Fruit fly (Drosophila melanogaster) whole organism: ENCODE data around the gene dysf.

Experiments used
- CG8478 ChIP-seq: fragments of >200 bp; optimal IDR thresholded peaks from 2 replicates; lab custom pipeline; 2018; ENCODE audit warnings: inconsistent platforms
- Dll ChIP-seq: fragments of >200 bp; optimal IDR thresholded peaks from 2 replicates; lab custom pipeline; 2017
- EcR ChIP-seq, 2 experiments: fragments of >200 bp; optimal IDR thresholded peaks; 2 replicates each; lab custom pipeline; 2017; ENCODE audit warnings: missing biosample characterization in 2 of 2, missing genetic modification characterization in 2 of 2, missing genetic modification reagents in 2 of 2
- pan ChIP-seq: fragments of >200 bp; optimal IDR thresholded peaks from 2 replicates; lab custom pipeline; 2017
- psq ChIP-seq: fragments of >200 bp; optimal IDR thresholded peaks from 2 replicates; lab custom pipeline; 2017
- usp ChIP-seq: fragments of >200 bp; optimal IDR thresholded peaks from 2 replicates; lab custom pipeline; 2017; ENCODE audit warnings: missing biosample characterization, missing genetic modification characterization, mixed read lengths

dysf gene

dm6 chr3R:26095551-26095950 lies 3.0 kb downstream of the dysf start:
- TF ChIP-seq CG8478 (lab: Kevin White, UChicago) (no peak), pan (no peak), usp (GFP tag; lab: Kevin White, UChicago) (no peak), EcR (GFP tag; optimal IDR thresholded peaks at IDR 0.05; lab: Kevin White, UChicago) (no peak), psq (lab: Kevin White, UChicago) (no peak), Dll (lab: Kevin White, UChicago) (no peak)

dm6 chr3R:26081380-26081991 lies 17.0 kb downstream of the dysf start:
- no peak for TF ChIP-seq EcR (GFP tag; optimal IDR thresholded peaks at IDR 0.05; lab: Kevin White, UChicago)
- TF ChIP-seq psq (lab: Kevin White, UChicago): no peak
- TF ChIP-seq CG8478 (lab: Kevin White, UChicago): no peak
- TF ChIP-seq Dll (lab: Kevin White, UChicago): no peak
- TF ChIP-seq pan: no peak
- TF ChIP-seq usp (GFP tag; lab: Kevin White, UChicago): no peak

- TF ChIP-seq EcR (GFP tag; optimal IDR thresholded peaks at IDR 0.05; lab: Kevin White, UChicago) (no peak), CG8478 (lab: Kevin White, UChicago) (no peak), Dll (lab: Kevin White, UChicago) (no peak), pan (no peak), psq (lab: Kevin White, UChicago) (no peak), usp (GFP tag; lab: Kevin White, UChicago) (no peak)
Measured at dm6 chr3R:26075252-26075651, 23.3 kb downstream of the dysf start.

dm6 chr3R:26072477-26072876 lies 26.0 kb downstream of the dysf start:
- TF ChIP-seq EcR (GFP tag; optimal IDR thresholded peaks at IDR 0.05; lab: Kevin White, UChicago): no peak
- no peak for TF ChIP-seq Dll (lab: Kevin White, UChicago)
- TF ChIP-seq usp (GFP tag; lab: Kevin White, UChicago): no peak
- no peak for TF ChIP-seq CG8478 (lab: Kevin White, UChicago)

- no peak for TF ChIP-seq CG8478 (lab: Kevin White, UChicago)
- no peak for TF ChIP-seq usp (GFP tag; lab: Kevin White, UChicago)
- TF ChIP-seq EcR (GFP tag; optimal IDR thresholded peaks at IDR 0.05; lab: Kevin White, UChicago): no peak
- no peak for TF ChIP-seq Dll (lab: Kevin White, UChicago)
- no peak for TF ChIP-seq pan
- TF ChIP-seq psq (lab: Kevin White, UChicago): no peak
Measured at dm6 chr3R:26068135-26068534, 30.4 kb downstream of the dysf start.

- no peak for TF ChIP-seq pan
- no peak for TF ChIP-seq psq (lab: Kevin White, UChicago)
- TF ChIP-seq EcR (GFP tag; optimal IDR thresholded peaks at IDR 0.05; lab: Kevin White, UChicago): no peak
- TF ChIP-seq Dll (lab: Kevin White, UChicago): no peak
- TF ChIP-seq CG8478 (lab: Kevin White, UChicago): no peak
- no peak for TF ChIP-seq usp (GFP tag; lab: Kevin White, UChicago)
Measured at dm6 chr3R:26064708-26065107, 33.8 kb downstream of the dysf start.

- no peak for TF ChIP-seq CG8478 (lab: Kevin White, UChicago)
- no peak for TF ChIP-seq usp (GFP tag; lab: Kevin White, UChicago)
- TF ChIP-seq pan: no peak
- no peak for TF ChIP-seq EcR (GFP tag; optimal IDR thresholded peaks at IDR 0.05; lab: Kevin White, UChicago)
- TF ChIP-seq Dll (lab: Kevin White, UChicago): no peak
- TF ChIP-seq psq (lab: Kevin White, UChicago): no peak
Measured at dm6 chr3R:26062911-26063310, 35.6 kb downstream of the dysf start, which contains the start of gene CG14551. TSS of gene CG14551 (minus strand) at chr3R:26063011.

dm6 chr3R:26059195-26059594 lies 39.3 kb downstream of the dysf start, which contains the start of the genes RpL34a and Trmt61:
TSS of gene RpL34a (minus strand) at chr3R:26059267.
TSS of gene Trmt61 (plus strand) at chr3R:26059496.
- TF ChIP-seq usp (GFP tag; lab: Kevin White, UChicago) (no peak), pan (no peak), EcR (GFP tag; optimal IDR thresholded peaks at IDR 0.05; lab: Kevin White, UChicago) (no peak), CG8478 (lab: Kevin White, UChicago) (no peak), Dll (lab: Kevin White, UChicago) (no peak), psq (lab: Kevin White, UChicago) (no peak)

dm6 chr3R:26058066-26058465 lies 40.4 kb downstream of the dysf start, which contains the start of the genes PIG-P and Tcs6:
TSS of gene PIG-P (minus strand) at chr3R:26058223.
TSS of gene Tcs6 (minus strand) at chr3R:26058223.
- no peak for TF ChIP-seq pan
- TF ChIP-seq psq (lab: Kevin White, UChicago): no peak
- no peak for TF ChIP-seq usp (GFP tag; lab: Kevin White, UChicago)
- TF ChIP-seq CG8478 (lab: Kevin White, UChicago): no peak
- TF ChIP-seq EcR (GFP tag; optimal IDR thresholded peaks at IDR 0.05; lab: Kevin White, UChicago): no peak
- no peak for TF ChIP-seq Dll (lab: Kevin White, UChicago)

dm6 chr3R:26056381-26056780 lies 42.1 kb downstream of the dysf start, which contains the start of the genes Sld5 and CG14543:
TSS of gene Sld5 (minus strand) at chr3R:26056547.
TSS of gene CG14543 (plus strand) at chr3R:26056630.
- TF ChIP-seq pan (no peak), Dll (lab: Kevin White, UChicago) (no peak), CG8478 (lab: Kevin White, UChicago) (no peak), psq (lab: Kevin White, UChicago) (no peak), usp (GFP tag; lab: Kevin White, UChicago) (no peak)

dm6 chr3R:26055214-26055632 lies 43.3 kb downstream of the dysf start, which contains the start of gene Cmpk:
TSS of gene Cmpk (minus strand) at chr3R:26055438.
- TF ChIP-seq EcR (GFP tag; optimal IDR thresholded peaks at IDR 0.05; lab: Kevin White, UChicago) (no peak), Dll (lab: Kevin White, UChicago) (no peak), psq (lab: Kevin White, UChicago) (no peak), pan (no peak), CG8478 (lab: Kevin White, UChicago) (no peak), usp (GFP tag; lab: Kevin White, UChicago) (no peak)
